Fruit fly (Drosophila melanogaster) whole organism, embryonic: Measurements from ENCODE around the gene CG1971.

Experiments used
- Ada2b ChIP-seq: fragments of 200-800 bp; sonication (Bioruptor generic); IDR thresholded peaks from 2 replicates; pipeline ENCODE4 v1.3.6; 2022; ENCODE audit warnings: missing biosample characterization, missing genetic modification characterization
- Adf1 ChIP-seq: fragments of 200-800 bp; sonication (Bioruptor generic); IDR thresholded peaks from 2 replicates; pipeline ENCODE4 v1.3.6; 2022; ENCODE audit warnings: missing biosample characterization, missing genetic modification characterization
- CG10431 ChIP-seq: fragments of 200-800 bp; sonication (Bioruptor generic); optimal IDR thresholded peaks from 3 replicates; lab custom pipeline; 2018; ENCODE audit warnings: missing biosample characterization, mild to moderate bottlenecking, missing genetic modification characterization
- CG10979 ChIP-seq: fragments of 200-800 bp; sonication (Bioruptor generic); optimal IDR thresholded peaks from 2 replicates; lab custom pipeline; 2018; ENCODE audit warnings: missing biosample characterization, mild to moderate bottlenecking, missing genetic modification characterization, moderate library complexity
- CG11085 ChIP-seq: fragments of 200-800 bp; sonication (Bioruptor generic); IDR thresholded peaks from 2 replicates; pipeline ENCODE4 v1.3.6; 2022; ENCODE audit warnings: missing biosample characterization, missing genetic modification characterization
- CG12155 ChIP-seq: fragments of 200-800 bp; sonication (Bioruptor generic); optimal IDR thresholded peaks from 3 replicates; lab custom pipeline; 2016; ENCODE audit warnings: missing biosample characterization, missing genetic modification characterization
- CG12219 ChIP-seq: fragments of 200-800 bp; sonication (Bioruptor generic); optimal IDR thresholded peaks from 3 replicates; lab custom pipeline; 2018; ENCODE audit warnings: missing biosample characterization, mild to moderate bottlenecking, missing genetic modification characterization
- CG14441 ChIP-seq: fragments of 200-800 bp; sonication (Bioruptor generic); IDR thresholded peaks from 2 replicates; pipeline ENCODE4 v1.3.6; 2022; ENCODE audit warnings: missing biosample characterization, missing genetic modification characterization
- CG15514 ChIP-seq: fragments of 200-800 bp; sonication (Bioruptor generic); optimal IDR thresholded peaks from 3 replicates; lab custom pipeline; 2017; ENCODE audit warnings: missing biosample characterization, missing genetic modification characterization, mild to moderate bottlenecking, moderate library complexity, missing genetic modification reagents
- CG17186 ChIP-seq: fragments of 200-800 bp; sonication (Bioruptor generic); optimal IDR thresholded peaks from 3 replicates; lab custom pipeline; 2017; ENCODE audit warnings: missing biosample characterization, missing genetic modification reagents, missing genetic modification characterization
- CG17612 ChIP-seq: fragments of 200-800 bp; sonication (Bioruptor generic); IDR thresholded peaks from 2 replicates; pipeline ENCODE4 v1.3.6; 2022; ENCODE audit warnings: missing biosample characterization, missing genetic modification characterization
- CG2120 ChIP-seq: fragments of 200-800 bp; sonication (Bioruptor generic); optimal IDR thresholded peaks from 3 replicates; lab custom pipeline; 2016; ENCODE audit warnings: missing biosample characterization, missing genetic modification characterization
- CG32532 ChIP-seq: fragments of 200-800 bp; sonication (Bioruptor generic); IDR thresholded peaks from 2 replicates; pipeline ENCODE4 v1.3.6; 2022; ENCODE audit warnings: missing biosample characterization, missing genetic modification characterization
- CG33557 ChIP-seq: fragments of 200-800 bp; sonication (Bioruptor generic); optimal IDR thresholded peaks from 2 replicates; lab custom pipeline; 2019; ENCODE audit warnings: missing biosample characterization, mild to moderate bottlenecking, missing genetic modification characterization, moderate library complexity
- CG3995 ChIP-seq: fragments of 200-800 bp; sonication (Bioruptor generic); optimal IDR thresholded peaks from 3 replicates; lab custom pipeline; 2016; ENCODE audit warnings: missing biosample characterization, missing genetic modification characterization
- CG42726 ChIP-seq: fragments of 200-800 bp; sonication (Bioruptor generic); IDR thresholded peaks from 2 replicates; pipeline ENCODE4 v1.3.6; 2022; ENCODE audit warnings: missing biosample characterization, missing genetic modification characterization; ENCODE audit not compliant: partially characterized antibody
- CG4282 ChIP-seq: fragments of 200-800 bp; sonication (Bioruptor generic); optimal IDR thresholded peaks from 2 replicates; lab custom pipeline; 2016; ENCODE audit warnings: missing biosample characterization, missing genetic modification characterization
- CG6272 ChIP-seq: fragments of 200-800 bp; sonication (Bioruptor generic); IDR thresholded peaks from 2 replicates; pipeline ENCODE4 v1.3.6; 2022; ENCODE audit warnings: missing biosample characterization, missing genetic modification characterization
- CG7372 ChIP-seq: fragments of 200-800 bp; sonication (Bioruptor generic); IDR thresholded peaks from 2 replicates; pipeline ENCODE4 v1.3.6; 2022; ENCODE audit warnings: missing biosample characterization, missing genetic modification characterization
- CG7928 ChIP-seq: fragments of 200-800 bp; sonication (Bioruptor generic); optimal IDR thresholded peaks from 2 replicates; lab custom pipeline; 2017; ENCODE audit warnings: missing biosample characterization, mild to moderate bottlenecking, missing genetic modification characterization
- CG7963 ChIP-seq: fragments of 200-800 bp; sonication (Bioruptor generic); IDR thresholded peaks from 3 replicates; pipeline ENCODE4 v1.3.6; 2022; ENCODE audit warnings: missing biosample characterization, missing genetic modification characterization; ENCODE audit not compliant: partially characterized antibody
- CG9727 ChIP-seq: fragments of 200-800 bp; sonication (Bioruptor generic); optimal IDR thresholded peaks from 3 replicates; lab custom pipeline; 2017; ENCODE audit warnings: missing biosample characterization, mild to moderate bottlenecking, missing genetic modification characterization
- CG9932 ChIP-seq: fragments of 200-800 bp; sonication (Bioruptor generic); IDR thresholded peaks from 2 replicates; pipeline ENCODE4 v1.3.6; 2022; ENCODE audit warnings: missing biosample characterization, missing genetic modification characterization
- Dip2 ChIP-seq: fragments of 200-800 bp; sonication (Bioruptor generic); IDR thresholded peaks from 2 replicates; pipeline ENCODE4 v1.3.6; 2022; ENCODE audit warnings: missing biosample characterization, missing genetic modification characterization
- HLH54F ChIP-seq: fragments of 200-800 bp; sonication (Bioruptor generic); optimal IDR thresholded peaks from 3 replicates; lab custom pipeline; 2016; ENCODE audit warnings: missing biosample characterization, missing genetic modification characterization
- HmgZ ChIP-seq: fragments of 200-800 bp; sonication (Bioruptor generic); optimal IDR thresholded peaks from 2 replicates; lab custom pipeline; 2018; ENCODE audit warnings: missing biosample characterization, mild to moderate bottlenecking, missing genetic modification characterization
- Ptx1 ChIP-seq: fragments of 200-800 bp; sonication (Bioruptor generic); IDR thresholded peaks from 2 replicates; pipeline ENCODE4 v1.3.6; 2022; ENCODE audit warnings: missing biosample characterization, missing genetic modification characterization
- Scr ChIP-seq: fragments of 200-800 bp; sonication (Bioruptor generic); IDR thresholded peaks from 2 replicates; pipeline ENCODE4 v1.3.6; 2022; ENCODE audit warnings: missing biosample characterization, missing genetic modification characterization; ENCODE audit not compliant: partially characterized antibody
- Sry-δ ChIP-seq: fragments of 200-800 bp; sonication (Bioruptor generic); optimal IDR thresholded peaks from 2 replicates; lab custom pipeline; 2016; ENCODE audit warnings: missing biosample characterization, missing genetic modification characterization
- YL-1 ChIP-seq: fragments of 200-800 bp; sonication (Bioruptor generic); optimal IDR thresholded peaks from 3 replicates; lab custom pipeline; 2017; ENCODE audit warnings: missing biosample characterization, mild to moderate bottlenecking, missing genetic modification characterization
- abd-A ChIP-seq: fragments of 200-800 bp; sonication (Bioruptor generic); optimal IDR thresholded peaks from 3 replicates; lab custom pipeline; 2019; ENCODE audit warnings: missing biosample characterization, mild to moderate bottlenecking, missing genetic modification characterization, moderate library complexity
- az2 ChIP-seq: fragments of 200-800 bp; sonication (Bioruptor generic); optimal IDR thresholded peaks from 3 replicates; lab custom pipeline; 2016; ENCODE audit warnings: missing biosample characterization, missing genetic modification characterization
- bbx ChIP-seq: fragments of 200-800 bp; sonication (Bioruptor generic); IDR thresholded peaks from 2 replicates; pipeline ENCODE4 v1.3.6; 2022; ENCODE audit warnings: missing biosample characterization, missing genetic modification characterization; ENCODE audit not compliant: partially characterized antibody
- chn ChIP-seq: fragments of 200-800 bp; sonication (Bioruptor generic); optimal IDR thresholded peaks from 2 replicates; lab custom pipeline; 2016; ENCODE audit warnings: missing biosample characterization, missing genetic modification characterization
- ci ChIP-seq: fragments of 200-800 bp; sonication (Bioruptor generic); IDR thresholded peaks from 3 replicates; pipeline ENCODE4 v1.3.6; 2022; ENCODE audit warnings: missing biosample characterization, missing genetic modification characterization
- dan ChIP-seq: fragments of 200-800 bp; sonication (Bioruptor generic); IDR thresholded peaks from 2 replicates; pipeline ENCODE4 v1.3.6; 2022; ENCODE audit warnings: missing biosample characterization, missing genetic modification characterization
- dysf ChIP-seq: fragments of 200-800 bp; sonication (Bioruptor generic); IDR thresholded peaks from 3 replicates; pipeline ENCODE4 v1.3.6; 2022; ENCODE audit warnings: missing biosample characterization, missing genetic modification characterization
- ems ChIP-seq: fragments of 200-800 bp; sonication (Bioruptor generic); optimal IDR thresholded peaks from 3 replicates; lab custom pipeline; 2016; ENCODE audit warnings: missing biosample characterization, missing genetic modification characterization
- gfzf ChIP-seq: fragments of 200-800 bp; sonication (Bioruptor generic); optimal IDR thresholded peaks from 2 replicates; lab custom pipeline; 2016; ENCODE audit warnings: missing biosample characterization, mild to moderate bottlenecking, missing genetic modification characterization, moderate library complexity
- h ChIP-seq: fragments of >200 bp; optimal IDR thresholded peaks from 2 replicates; lab custom pipeline; 2017
- her ChIP-seq: fragments of 200-800 bp; sonication (Bioruptor generic); optimal IDR thresholded peaks from 2 replicates; lab custom pipeline; 2016; ENCODE audit warnings: missing biosample characterization, missing genetic modification characterization
- mam ChIP-seq: fragments of 200-800 bp; sonication (Bioruptor generic); optimal IDR thresholded peaks from 3 replicates; lab custom pipeline; 2016; ENCODE audit warnings: missing biosample characterization, missing genetic modification characterization
- pum ChIP-seq: fragments of 200-800 bp; sonication (Bioruptor generic); optimal IDR thresholded peaks from 2 replicates; lab custom pipeline; 2016; ENCODE audit warnings: missing biosample characterization, missing genetic modification characterization
- row ChIP-seq: fragments of 200-800 bp; sonication (Bioruptor generic); IDR thresholded peaks from 3 replicates; pipeline ENCODE4 v1.3.6; 2022; ENCODE audit warnings: missing biosample characterization, missing genetic modification characterization
- sd ChIP-seq: fragments of 200-800 bp; sonication (Bioruptor generic); optimal IDR thresholded peaks from 3 replicates; lab custom pipeline; 2018; ENCODE audit warnings: missing biosample characterization, mild to moderate bottlenecking, missing genetic modification characterization, moderate library complexity
- sima ChIP-seq: fragments of 200-800 bp; sonication (Bioruptor generic); optimal IDR thresholded peaks from 2 replicates; lab custom pipeline; 2016; ENCODE audit warnings: missing biosample characterization, missing genetic modification characterization
- stwl ChIP-seq: fragments of 200-800 bp; sonication (Bioruptor generic); optimal IDR thresholded peaks from 3 replicates; lab custom pipeline; 2018; ENCODE audit warnings: missing biosample characterization, mild to moderate bottlenecking, missing genetic modification characterization, moderate library complexity
- tin ChIP-seq: fragments of 200-800 bp; sonication (Bioruptor generic); optimal IDR thresholded peaks from 3 replicates; lab custom pipeline; 2016; ENCODE audit warnings: missing biosample characterization, missing genetic modification characterization
- vfl ChIP-seq: fragments of 200-800 bp; sonication (Bioruptor generic); optimal IDR thresholded peaks from 2 replicates; lab custom pipeline; 2016; ENCODE audit warnings: missing biosample characterization, missing genetic modification characterization
- vnd ChIP-seq: fragments of 200-800 bp; sonication (Bioruptor generic); IDR thresholded peaks from 3 replicates; pipeline ENCODE4 v1.3.6; 2022; ENCODE audit warnings: missing biosample characterization, missing genetic modification characterization; ENCODE audit not compliant: partially characterized antibody
- zfh2 ChIP-seq: fragments of 200-800 bp; sonication (Bioruptor generic); optimal IDR thresholded peaks from 2 replicates; lab custom pipeline; 2016; ENCODE audit warnings: missing biosample characterization, missing genetic modification characterization

CG1971 gene

DNA sequence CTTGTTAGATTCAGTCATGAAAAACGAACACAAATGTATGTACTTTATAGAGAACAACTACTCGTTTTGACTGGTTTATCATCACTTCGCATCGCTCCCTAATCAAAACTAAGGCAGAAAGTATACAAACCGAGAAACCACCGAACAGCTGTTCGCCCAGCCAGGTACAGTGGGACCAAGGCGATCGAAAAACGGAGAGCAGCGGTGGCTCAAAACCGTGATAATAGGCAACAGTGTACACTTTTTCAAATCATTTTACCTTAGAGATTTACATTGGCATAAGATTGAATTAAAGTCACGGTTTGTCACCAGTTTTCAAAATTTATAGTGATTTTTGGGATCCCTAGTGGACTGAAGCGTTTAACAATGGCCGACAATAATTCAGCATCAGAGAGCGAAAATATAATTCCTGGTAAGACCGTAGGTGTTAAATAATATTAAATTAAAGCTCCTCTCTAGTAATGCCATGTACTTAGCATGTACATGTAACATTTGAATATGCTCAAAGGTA, at the start of gene CG1971, which contains the start of gene CG42233 (continued):
- peak; percentile 37 for TF ChIP-seq CG15514
- TF ChIP-seq CG14441 (GFP tag; lab: Robert Waterston, UW): peak; percentile 52; the same call in 1 of the 2 replicates
- peak; percentile 30; the same call in 1 of the 2 replicates for TF ChIP-seq bbx (GFP tag; lab: Robert Waterston, UW)
- peak; percentile 37 for TF ChIP-seq CG10979 (tag; lab: Kevin White, UChicago)
- no peak for TF ChIP-seq CG7928 (GFP tag; lab: Kevin White, UChicago)
- 0 out of 2 replicates have a peak, but pooled peaks have one; percentile 31 for TF ChIP-seq CG9932 (GFP tag; lab: Robert Waterston, UW)
- TF ChIP-seq Dip2: no peak
- peak; percentile 5 for TF ChIP-seq stwl (tag; lab: Kevin White, UChicago)
- TF ChIP-seq CG12155 (GFP tag; lab: Kevin White, UChicago): peak; percentile 4
- TF ChIP-seq HmgZ: peak; percentile 3
- TF ChIP-seq HLH54F (GFP tag; lab: Kevin White, UChicago): peak; percentile 19
- TF ChIP-seq pum (GFP tag; lab: Kevin White, UChicago): peak; percentile 31
- TF ChIP-seq CG7372 (GFP tag; lab: Robert Waterston, UW): no peak
- peak; percentile 53 for TF ChIP-seq Ptx1 (GFP tag; lab: Robert Waterston, UW)
- TF ChIP-seq CG12219 (GFP tag; lab: Kevin White, UChicago): peak; percentile 2
- peak; percentile 73 for TF ChIP-seq CG4282
- no peak for TF ChIP-seq Adf1 (GFP tag; lab: Robert Waterston, UW)
- peak; percentile 64; the same call in 2 of the 3 replicates for TF ChIP-seq ci (GFP tag; lab: Robert Waterston, UW)
- TF ChIP-seq az2: peak; percentile 41
- TF ChIP-seq CG33557 (GFP tag; lab: Kevin White, UChicago): peak; percentile 21
- peak; percentile 18 for TF ChIP-seq gfzf
- TF ChIP-seq CG42726: peak; percentile 40; the same call in 1 of the 2 replicates
- no peak for TF ChIP-seq vfl (GFP tag; lab: Kevin White, UChicago)
- peak; percentile 32 for TF ChIP-seq zfh2 (GFP tag; lab: Kevin White, UChicago)
- no peak for TF ChIP-seq CG6272 (GFP tag; lab: Robert Waterston, UW)
- TF ChIP-seq dysf (GFP tag; lab: Robert Waterston, UW): 0 out of 3 replicates have a peak, but pooled peaks have one; percentile 9
- TF ChIP-seq mam (GFP tag; lab: Kevin White, UChicago): peak; percentile 25
- TF ChIP-seq CG2120 (GFP tag; lab: Kevin White, UChicago): no peak
- TF ChIP-seq vnd: peak; percentile 41; the same call in 1 of the 3 replicates
- TF ChIP-seq tin (GFP tag; lab: Kevin White, UChicago): no peak
- TF ChIP-seq row (GFP tag; lab: Robert Waterston, UW): peak; percentile 87
- TF ChIP-seq chn (GFP tag; lab: Kevin White, UChicago): peak; percentile 32
- TF ChIP-seq Scr: 0 out of 2 replicates have a peak, but pooled peaks have one; percentile 11
- no peak for TF ChIP-seq dan
- TF ChIP-seq abd-A: no peak
- TF ChIP-seq her (GFP tag; lab: Kevin White, UChicago): peak; percentile 25
- TF ChIP-seq CG10431 (GFP tag; lab: Kevin White, UChicago): peak; percentile 54
- TF ChIP-seq CG7963 (GFP tag; lab: Robert Waterston, UW): 0 out of 3 replicates have a peak, but pooled peaks have one; percentile 10
- no peak for TF ChIP-seq CG17612 (GFP tag; lab: Robert Waterston, UW)
- no peak for TF ChIP-seq CG17186
- no peak for TF ChIP-seq YL-1 (GFP tag; lab: Kevin White, UChicago)
- TF ChIP-seq h (lab: Kevin White, UChicago): no peak
- TF ChIP-seq Ada2b (GFP tag; lab: Robert Waterston, UW): no peak
- peak; percentile 87 for TF ChIP-seq CG3995
- TF ChIP-seq sd (tag; lab: Kevin White, UChicago): no peak
- peak; percentile 30 for TF ChIP-seq Sry-δ
- TF ChIP-seq CG11085 (GFP tag; lab: Robert Waterston, UW): no peak
- TF ChIP-seq sima (GFP tag; lab: Kevin White, UChicago): no peak
- peak; percentile 34; the same call in 1 of the 2 replicates for TF ChIP-seq CG32532 (GFP tag; lab: Robert Waterston, UW)
- TF ChIP-seq ems (GFP tag; lab: Kevin White, UChicago): no peak
- TF ChIP-seq CG9727 (GFP tag; lab: Kevin White, UChicago): peak; percentile 0
